Worm (Caenorhabditis elegans): ENCODE data around the gene nca-2.

DNA sequence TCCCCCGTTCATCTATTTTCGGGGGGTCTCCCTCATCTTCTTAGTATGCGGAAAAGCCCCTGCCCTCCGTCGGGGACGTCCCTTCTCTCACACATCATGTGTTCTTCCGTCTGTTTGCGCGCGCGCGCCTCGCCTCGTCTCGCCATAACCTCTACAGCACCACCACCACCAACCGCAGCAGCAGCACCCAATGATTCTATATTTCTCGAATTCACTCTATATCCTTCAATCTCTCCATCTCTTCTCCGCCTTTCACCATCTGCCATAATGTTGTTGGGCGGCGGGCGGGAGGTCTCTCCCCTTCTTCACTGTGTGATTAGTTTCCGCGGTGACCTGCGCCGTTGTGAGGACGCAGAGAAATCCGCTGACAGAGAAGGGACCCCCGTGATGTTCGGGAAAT lies 18.0 kb upstream of the nca-2 start:
- TF ChIP-seq nhr-77 (tag; optimal IDR thresholded peaks at IDR 0.05) (no peak), nhr-12 (tag; optimal IDR thresholded peaks at IDR 0.05) (no peak), jun-1 (tag; optimal IDR thresholded peaks at IDR 0.05) (no peak), nhr-25 (tag; optimal IDR thresholded peaks at IDR 0.05) (no peak), elt-3 (tag; optimal IDR thresholded peaks at IDR 0.05) (no peak), elt-2 (tag; optimal IDR thresholded peaks at IDR 0.05) (no peak), ztf-11 (tag; optimal IDR thresholded peaks at IDR 0.05) (no peak), ztf-4 (tag; optimal IDR thresholded peaks at IDR 0.05) (no peak), skn-1 (tag; optimal IDR thresholded peaks at IDR 0.05) (no peak), nhr-76 (tag; optimal IDR thresholded peaks at IDR 0.05) (no peak), elt-1 (tag; optimal IDR thresholded peaks at IDR 0.05) (no peak), egl-27 (tag; optimal IDR thresholded peaks at IDR 0.05) (no peak)
